Comparison of ENCODE assay signal across 2 fruit fly cellular contexts in the genomic region with DNA sequence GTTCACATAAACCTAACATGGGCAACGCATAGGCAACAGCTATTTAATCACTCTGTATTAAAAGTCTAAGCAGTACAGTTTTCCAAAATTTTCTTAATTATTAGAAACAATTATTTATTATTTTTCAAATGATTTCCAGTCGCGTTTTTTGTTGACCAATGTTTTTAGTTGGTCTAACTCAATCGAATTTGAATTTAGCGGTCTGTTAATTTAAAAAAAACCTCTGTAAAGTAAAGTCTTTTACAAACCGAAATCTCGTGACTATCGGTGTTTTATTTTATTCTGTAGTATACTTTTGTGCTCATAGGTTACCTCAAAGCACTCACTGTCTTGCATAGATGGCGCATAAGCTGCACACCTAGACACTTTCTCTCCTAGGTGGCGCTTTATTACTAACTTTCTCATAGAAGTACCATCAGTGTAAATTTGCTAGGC.
TF ChIP-seq lines count a peak whose summit lies in the region.

No protein-coding gene starts in this region.

TF ChIP-seq in whole organism, embryonic, 481 proteins besides CTCF, POLR2A, EP300 and RAD21 (continued from another document and continues in another):
- peak; percentile 74 for TF ChIP-seq amos (GFP tag; IDR thresholded peaks at IDR 0.05; lab: Robert Waterston, UW; ENCODE audit: partially characterized antibody)
- TF ChIP-seq Eip74EF (GFP tag; optimal IDR thresholded peaks at IDR 0.05; lab: Kevin White, UChicago), result no peak
- peak; percentile 33; the same call in 1 of the 3 replicates for TF ChIP-seq dysf (GFP tag; IDR thresholded peaks at IDR 0.05; lab: Robert Waterston, UW)
- TF ChIP-seq CG13624 (GFP tag; optimal IDR thresholded peaks at IDR 0.05; lab: Kevin White, UChicago), result peak; percentile 56
- TF ChIP-seq CG10267 (tag; optimal IDR thresholded peaks at IDR 0.05; lab: Kevin White, UChicago), result peak; percentile 8
- peak; percentile 91 for TF ChIP-seq Med (GFP tag; lab: Kevin White, UChicago)
- no peak for TF ChIP-seq pb (GFP tag; optimal IDR thresholded peaks at IDR 0.05; lab: Kevin White, UChicago)
- peak; percentile 80 for TF ChIP-seq CG13287 (GFP tag; IDR thresholded peaks at IDR 0.05; lab: Robert Waterston, UW; ENCODE audit: partially characterized antibody)
- peak; percentile 18 for TF ChIP-seq Meics (GFP tag; optimal IDR thresholded peaks at IDR 0.05; lab: Kevin White, UChicago)
- peak; percentile 43; the same call in 2 of the 3 replicates for TF ChIP-seq CG6791 (GFP tag; IDR thresholded peaks at IDR 0.05; lab: Robert Waterston, UW; ENCODE audit: partially characterized antibody)
- TF ChIP-seq CG1602 (GFP tag; optimal IDR thresholded peaks at IDR 0.05; lab: Kevin White, UChicago), result peak; percentile 13
- no peak for TF ChIP-seq CG17612 (GFP tag; IDR thresholded peaks at IDR 0.05; lab: Robert Waterston, UW)
- TF ChIP-seq Hmr (GFP tag; optimal IDR thresholded peaks at IDR 0.05; lab: Kevin White, UChicago), result peak; percentile 49
- peak; percentile 50 for TF ChIP-seq Ets65A (GFP tag; lab: Kevin White, UChicago)
- TF ChIP-seq CG5245 (GFP tag; optimal IDR thresholded peaks at IDR 0.05; lab: Kevin White, UChicago), result peak; percentile 52
- no peak for TF ChIP-seq Abd-B (GFP tag; optimal IDR thresholded peaks at IDR 0.05; lab: Kevin White, UChicago)
- TF ChIP-seq D19A (tag; optimal IDR thresholded peaks at IDR 0.05; lab: Kevin White, UChicago), result peak; percentile 3
- TF ChIP-seq CG17328 (GFP tag; IDR thresholded peaks at IDR 0.05; lab: Robert Waterston, UW), result peak; percentile 23; the same call in 1 of the 2 replicates
- TF ChIP-seq crp (GFP tag; optimal IDR thresholded peaks at IDR 0.05; lab: Kevin White, UChicago), result no peak
- peak; percentile 20 for TF ChIP-seq Dip3 (GFP tag; optimal IDR thresholded peaks at IDR 0.05; lab: Kevin White, UChicago)
- no peak for TF ChIP-seq dati (GFP tag; IDR thresholded peaks at IDR 0.05; lab: Robert Waterston, UW)
- TF ChIP-seq sens-2 (GFP tag; IDR thresholded peaks at IDR 0.05; lab: Robert Waterston, UW), result no peak
- peak; percentile 48; the same call in 1 of the 2 replicates for TF ChIP-seq NFAT (GFP tag; IDR thresholded peaks at IDR 0.05; lab: Robert Waterston, UW)
- peak; percentile 44 for TF ChIP-seq pita (GFP tag; optimal IDR thresholded peaks at IDR 0.05; lab: Kevin White, UChicago)
- peak; percentile 49; the same call in 1 of the 2 replicates for TF ChIP-seq Ptx1 (GFP tag; IDR thresholded peaks at IDR 0.05; lab: Robert Waterston, UW)
- TF ChIP-seq mld (GFP tag; IDR thresholded peaks at IDR 0.05; lab: Robert Waterston, UW; ENCODE audit: partially characterized antibody), result no peak; the same call in 2 of the 3 replicates
- TF ChIP-seq caup (GFP tag; optimal IDR thresholded peaks at IDR 0.05; lab: Kevin White, UChicago; ENCODE audit: severe bottlenecking), result peak; percentile 36
- TF ChIP-seq NC2α (GFP tag; optimal IDR thresholded peaks at IDR 0.05; lab: Kevin White, UChicago), result peak; percentile 23
- peak; percentile 27 for TF ChIP-seq pho (GFP tag; optimal IDR thresholded peaks at IDR 0.05; lab: Kevin White, UChicago)
- TF ChIP-seq CG2678 (tag; optimal IDR thresholded peaks at IDR 0.05; lab: Kevin White, UChicago), result peak; percentile 22
- TF ChIP-seq CG10654 (GFP tag; optimal IDR thresholded peaks at IDR 0.05; lab: Kevin White, UChicago), result peak; percentile 15
- TF ChIP-seq CG9727 (GFP tag; optimal IDR thresholded peaks at IDR 0.05; lab: Kevin White, UChicago), result peak; percentile 17
- peak; percentile 59 for TF ChIP-seq tin (GFP tag; optimal IDR thresholded peaks at IDR 0.05; lab: Kevin White, UChicago)
- peak; percentile 98 for TF ChIP-seq CG15073 (GFP tag; optimal IDR thresholded peaks at IDR 0.05; lab: Kevin White, UChicago)
- peak; percentile 57 for TF ChIP-seq Chrac-16 (GFP tag; optimal IDR thresholded peaks at IDR 0.05; lab: Kevin White, UChicago)
- TF ChIP-seq nau (GFP tag; optimal IDR thresholded peaks at IDR 0.05; lab: Kevin White, UChicago), result no peak
- peak; percentile 42 for TF ChIP-seq NfI (GFP tag; optimal IDR thresholded peaks at IDR 0.05; lab: Kevin White, UChicago)
- no peak for TF ChIP-seq lov (optimal IDR thresholded peaks at IDR 0.05; lab: Kevin White, UChicago)
- TF ChIP-seq lov (GFP tag; IDR thresholded peaks at IDR 0.05; lab: Robert Waterston, UW), result no peak
- peak; percentile 27 for TF ChIP-seq CG3995 (GFP tag; optimal IDR thresholded peaks at IDR 0.05; lab: Kevin White, UChicago)
- no peak for TF ChIP-seq CG8281 (tag; optimal IDR thresholded peaks at IDR 0.05; lab: Kevin White, UChicago)
- TF ChIP-seq CHES-1-like (GFP tag; optimal IDR thresholded peaks at IDR 0.05; lab: Kevin White, UChicago), result no peak
- no peak for TF ChIP-seq vvl (GFP tag; IDR thresholded peaks at IDR 0.05; lab: Robert Waterston, UW)
- TF ChIP-seq pnt (GFP tag; optimal IDR thresholded peaks at IDR 0.05; lab: Kevin White, UChicago), result peak; percentile 29
- peak; percentile 55 for TF ChIP-seq CG9817 (tag; optimal IDR thresholded peaks at IDR 0.05; lab: Kevin White, UChicago)
- TF ChIP-seq nmo (GFP tag; optimal IDR thresholded peaks at IDR 0.05; lab: Kevin White, UChicago), result peak; percentile 27
- TF ChIP-seq dm (GFP tag; optimal IDR thresholded peaks at IDR 0.05; lab: Kevin White, UChicago), result no peak
- TF ChIP-seq chif (GFP tag; optimal IDR thresholded peaks at IDR 0.05; lab: Kevin White, UChicago), result peak; percentile 3 to 49
- no peak for TF ChIP-seq CG4328 (GFP tag; optimal IDR thresholded peaks at IDR 0.05; lab: Kevin White, UChicago)
- TF ChIP-seq HmgZ (tag; optimal IDR thresholded peaks at IDR 0.05; lab: Kevin White, UChicago), result peak; percentile 65
- peak; percentile 74 for TF ChIP-seq CG32532 (GFP tag; IDR thresholded peaks at IDR 0.05; lab: Robert Waterston, UW)
- TF ChIP-seq CG7786 (GFP tag; optimal IDR thresholded peaks at IDR 0.05; lab: Kevin White, UChicago), result no peak
- TF ChIP-seq maf-S (GFP tag; optimal IDR thresholded peaks at IDR 0.05; lab: Kevin White, UChicago), result peak; percentile 35
- TF ChIP-seq pum (GFP tag; optimal IDR thresholded peaks at IDR 0.05; lab: Kevin White, UChicago), result peak; percentile 26
- TF ChIP-seq CG2116 (GFP tag; optimal IDR thresholded peaks at IDR 0.05; lab: Kevin White, UChicago), result peak; percentile 34
- peak; percentile 47 for TF ChIP-seq grau (tag; optimal IDR thresholded peaks at IDR 0.05; lab: Kevin White, UChicago)
- no peak for TF ChIP-seq CG1024 (GFP tag; IDR thresholded peaks at IDR 0.05; lab: Robert Waterston, UW)
- no peak for TF ChIP-seq CG17186 (GFP tag; optimal IDR thresholded peaks at IDR 0.05; lab: Kevin White, UChicago)
- TF ChIP-seq Myb (GFP tag; optimal IDR thresholded peaks at IDR 0.05; lab: Kevin White, UChicago), result peak; percentile 75
- TF ChIP-seq CG9932 (GFP tag; IDR thresholded peaks at IDR 0.05; lab: Robert Waterston, UW), result peak; percentile 58
- TF ChIP-seq E2f1 (GFP tag; IDR thresholded peaks at IDR 0.05; lab: Robert Waterston, UW), result no peak
- 0 out of 2 replicates have a peak, but pooled peaks have one; percentile 30 for TF ChIP-seq CG14014 (GFP tag; IDR thresholded peaks at IDR 0.05; lab: Robert Waterston, UW)
- TF ChIP-seq sens (GFP tag; lab: Kevin White, UChicago), result peak; percentile 69

TF ChIP-seq in whole organism, prepupa, 60 proteins besides CTCF, POLR2A, EP300 and RAD21 (continued from another document):
- no peak for TF ChIP-seq CG9139 (GFP tag; optimal IDR thresholded peaks at IDR 0.05; lab: Kevin White, UChicago)
- no peak for TF ChIP-seq CG6163 (GFP tag; IDR thresholded peaks at IDR 0.05; lab: Robert Waterston, UW)
- TF ChIP-seq eg (GFP tag; IDR thresholded peaks at IDR 0.05; lab: Robert Waterston, UW), result no peak
- TF ChIP-seq CG6854 (GFP tag; optimal IDR thresholded peaks at IDR 0.05; lab: Kevin White, UChicago), result no peak
- no peak for TF ChIP-seq CG11294 (GFP tag; IDR thresholded peaks at IDR 0.05; lab: Robert Waterston, UW)
- no peak for TF ChIP-seq Lpt (GFP tag; optimal IDR thresholded peaks at IDR 0.05; lab: Kevin White, UChicago)
- TF ChIP-seq CG3919 (GFP tag; optimal IDR thresholded peaks at IDR 0.05; lab: Kevin White, UChicago), result no peak
- no peak for TF ChIP-seq acj6 (GFP tag; optimal IDR thresholded peaks at IDR 0.05; lab: Kevin White, UChicago)
- peak; percentile 16 for TF ChIP-seq svp (GFP tag; lab: Kevin White, UChicago)
- peak; percentile 61 for TF ChIP-seq CG31627 (GFP tag; optimal IDR thresholded peaks at IDR 0.05; lab: Kevin White, UChicago)
- TF ChIP-seq CG16779 (tag; optimal IDR thresholded peaks at IDR 0.05; lab: Kevin White, UChicago), result no peak
- no peak for TF ChIP-seq Eip75B (GFP tag; optimal IDR thresholded peaks at IDR 0.05; lab: Kevin White, UChicago)
- no peak for TF ChIP-seq CG4318 (GFP tag; optimal IDR thresholded peaks at IDR 0.05; lab: Kevin White, UChicago)
- no peak for TF ChIP-seq spab (GFP tag; optimal IDR thresholded peaks at IDR 0.05; lab: Kevin White, UChicago)
- TF ChIP-seq CG1621 (tag; optimal IDR thresholded peaks at IDR 0.05; lab: Kevin White, UChicago), result no peak
- TF ChIP-seq lz (GFP tag; optimal IDR thresholded peaks at IDR 0.05; lab: Kevin White, UChicago), result peak; percentile 38
- TF ChIP-seq Gug (GFP tag; IDR thresholded peaks at IDR 0.05; lab: Robert Waterston, UW), result no peak
- no peak for TF ChIP-seq CG8119 (GFP tag; IDR thresholded peaks at IDR 0.05; lab: Robert Waterston, UW)
- TF ChIP-seq salr (GFP tag; optimal IDR thresholded peaks at IDR 0.05; lab: Kevin White, UChicago), result no peak
- no peak for TF ChIP-seq CG6792 (GFP tag; optimal IDR thresholded peaks at IDR 0.05; lab: Kevin White, UChicago)
